Worm (Caenorhabditis elegans): ENCODE results near the gene T07C4.3.

T07C4.3 gene

ce11 chrIII:10351595-10352207 is at the start of gene T07C4.3:
T07C4.3 (plus strand) TSS chrIII:10352157.
- TF ChIP-seq hmg-4 (GFP tag; optimal IDR thresholded peaks at IDR 0.05) (no peak), tbx-11 (GFP tag; IDR thresholded peaks at IDR 0.05) (no peak), ceh-36 (tag; optimal IDR thresholded peaks at IDR 0.05) (no peak), ets-7 (tag; optimal IDR thresholded peaks at IDR 0.05) (no peak), hmbx-1 (tag; optimal IDR thresholded peaks at IDR 0.05) (no peak), tbx-37 (GFP tag; conservative IDR thresholded peaks at IDR 0.05) (no peak), ama-1 (optimal IDR thresholded peaks at IDR 0.05) (no peak), aly-1 (tag; optimal IDR thresholded peaks at IDR 0.05) (no peak), scrt-1 (GFP tag; IDR thresholded peaks at IDR 0.05) (no peak), B0310.2 (tag; optimal IDR thresholded peaks at IDR 0.05) (no peak), hnd-1 (tag; optimal IDR thresholded peaks at IDR 0.05) (no peak), pes-1 (GFP tag; IDR thresholded peaks at IDR 0.05) (no peak), tra-4 (tag; optimal IDR thresholded peaks at IDR 0.05) (no peak), sea-1 (GFP tag; conservative IDR thresholded peaks at IDR 0.05) (no peak), flt-1 (GFP tag; IDR thresholded peaks at IDR 0.05) (no peak), ceh-13 (GFP tag; optimal IDR thresholded peaks at IDR 0.05) (no peak)

- TF ChIP-seq pes-1 (GFP tag; IDR thresholded peaks at IDR 0.05) = no peak
- TF ChIP-seq aly-1 (tag; optimal IDR thresholded peaks at IDR 0.05) = no peak
- TF ChIP-seq ceh-36 (tag; optimal IDR thresholded peaks at IDR 0.05) = no peak
- TF ChIP-seq B0310.2 (tag; optimal IDR thresholded peaks at IDR 0.05) = no peak
- no peak for TF ChIP-seq scrt-1 (GFP tag; IDR thresholded peaks at IDR 0.05)
- TF ChIP-seq hnd-1 (tag; optimal IDR thresholded peaks at IDR 0.05) = no peak
- TF ChIP-seq flt-1 (GFP tag; IDR thresholded peaks at IDR 0.05) = no peak
- TF ChIP-seq ets-7 (tag; optimal IDR thresholded peaks at IDR 0.05) = no peak
- TF ChIP-seq ceh-13 (GFP tag; optimal IDR thresholded peaks at IDR 0.05) = no peak
- TF ChIP-seq tbx-11 (GFP tag; IDR thresholded peaks at IDR 0.05) = no peak
- TF ChIP-seq sea-1 (GFP tag; conservative IDR thresholded peaks at IDR 0.05) = no peak
Measured at ce11 chrIII:10305295-10305694, 46.7 kb upstream of the T07C4.3 start.

- TF ChIP-seq pes-1 (GFP tag; IDR thresholded peaks at IDR 0.05) (no peak), flt-1 (GFP tag; IDR thresholded peaks at IDR 0.05) (no peak)
Measured at ce11 chrIII:10306049-10306448, 45.9 kb upstream of the T07C4.3 start, which contains the start of gene T07A5.1. T07A5.1 (minus strand) TSS chrIII:10306197.

- TF ChIP-seq flt-1 (GFP tag; IDR thresholded peaks at IDR 0.05) (no peak), B0310.2 (tag; optimal IDR thresholded peaks at IDR 0.05) (no peak), F13C5.2 (tag; optimal IDR thresholded peaks at IDR 0.05) (no peak), aly-1 (tag; optimal IDR thresholded peaks at IDR 0.05) (no peak), hmg-4 (GFP tag; optimal IDR thresholded peaks at IDR 0.05) (no peak), ceh-36 (tag; optimal IDR thresholded peaks at IDR 0.05) (no peak), scrt-1 (GFP tag; IDR thresholded peaks at IDR 0.05) (no peak), pes-1 (GFP tag; IDR thresholded peaks at IDR 0.05) (no peak), tbx-37 (GFP tag; conservative IDR thresholded peaks at IDR 0.05) (no peak), tbx-11 (GFP tag; IDR thresholded peaks at IDR 0.05) (no peak), ceh-13 (GFP tag; optimal IDR thresholded peaks at IDR 0.05) (no peak), ets-7 (tag; optimal IDR thresholded peaks at IDR 0.05) (no peak)
Measured at ce11 chrIII:10311016-10311415, 40.9 kb upstream of the T07C4.3 start, which contains the start of gene T07A5.7. T07A5.7 (minus strand) TSS chrIII:10311116.

- no peak for TF ChIP-seq sea-1 (GFP tag; conservative IDR thresholded peaks at IDR 0.05)
Measured at ce11 chrIII:10314234-10314633, 37.7 kb upstream of the T07C4.3 start.

ce11 chrIII:10318062-10318609 is 33.8 kb upstream of the T07C4.3 start, which contains the start of the genes unc-50 and ostf-4:
unc-50 (minus strand) TSS chrIII:10318162.
ostf-4 (minus strand) TSS chrIII:10318559.
- TF ChIP-seq F13C5.2 (tag; optimal IDR thresholded peaks at IDR 0.05) (no peak), ama-1 (optimal IDR thresholded peaks at IDR 0.05) (no peak), aly-1 (tag; optimal IDR thresholded peaks at IDR 0.05) (no peak), ets-7 (tag; optimal IDR thresholded peaks at IDR 0.05) (no peak), ceh-13 (GFP tag; optimal IDR thresholded peaks at IDR 0.05) (no peak), flt-1 (GFP tag; IDR thresholded peaks at IDR 0.05) (no peak), scrt-1 (GFP tag; IDR thresholded peaks at IDR 0.05) (no peak), hmbx-1 (tag; optimal IDR thresholded peaks at IDR 0.05) (no peak), sea-1 (GFP tag; conservative IDR thresholded peaks at IDR 0.05) (no peak), ceh-36 (tag; optimal IDR thresholded peaks at IDR 0.05) (no peak), B0310.2 (tag; optimal IDR thresholded peaks at IDR 0.05) (no peak), hnd-1 (tag; optimal IDR thresholded peaks at IDR 0.05) (no peak), pes-1 (GFP tag; IDR thresholded peaks at IDR 0.05) (no peak), tra-4 (tag; optimal IDR thresholded peaks at IDR 0.05) (no peak)

- TF ChIP-seq scrt-1 (GFP tag; IDR thresholded peaks at IDR 0.05) (no peak), hmbx-1 (tag; optimal IDR thresholded peaks at IDR 0.05) (no peak), hmg-4 (GFP tag; optimal IDR thresholded peaks at IDR 0.05) (no peak), ets-7 (tag; optimal IDR thresholded peaks at IDR 0.05) (no peak), ceh-36 (tag; optimal IDR thresholded peaks at IDR 0.05) (no peak), tbx-37 (GFP tag; conservative IDR thresholded peaks at IDR 0.05) (no peak), ceh-13 (GFP tag; optimal IDR thresholded peaks at IDR 0.05) (no peak), ama-1 (optimal IDR thresholded peaks at IDR 0.05) (no peak), B0310.2 (tag; optimal IDR thresholded peaks at IDR 0.05) (no peak), F13C5.2 (tag; optimal IDR thresholded peaks at IDR 0.05) (no peak), hnd-1 (tag; optimal IDR thresholded peaks at IDR 0.05) (no peak), sea-1 (GFP tag; conservative IDR thresholded peaks at IDR 0.05) (no peak), aly-1 (tag; optimal IDR thresholded peaks at IDR 0.05) (no peak), tra-4 (tag; optimal IDR thresholded peaks at IDR 0.05) (no peak)
Measured at ce11 chrIII:10318755-10319154, 33.2 kb upstream of the T07C4.3 start, which contains the start of gene unc-69. unc-69 (plus strand) TSS chrIII:10318939.

Measured in whole organism, early embryonic.